Fruit fly (Drosophila melanogaster) whole organism, embryonic: Measurements from ENCODE around the gene Src64B.

ENCODE experiments used
- Awh ChIP-seq: fragments of 200-800 bp; sonication (Bioruptor generic); IDR thresholded peaks from 2 replicates; pipeline ENCODE4, ENCODE4 v1.3.6; 2022; ENCODE audit warnings: missing biosample characterization, missing genetic modification characterization
- Bteb2 ChIP-seq: fragments of 200-800 bp; sonication (Bioruptor generic); optimal IDR thresholded peaks from 2 replicates; lab custom pipeline; 2016; ENCODE audit warnings: missing biosample characterization, missing genetic modification characterization
- CG13296 ChIP-seq: fragments of 200-800 bp; sonication (Bioruptor generic); optimal IDR thresholded peaks from 3 replicates; lab custom pipeline; 2018; ENCODE audit warnings: missing biosample characterization, mild to moderate bottlenecking, missing genetic modification characterization
- CG13894 ChIP-seq: fragments of 200-800 bp; sonication (Bioruptor generic); optimal IDR thresholded peaks from 3 replicates; lab custom pipeline; 2018; ENCODE audit warnings: missing biosample characterization, mild to moderate bottlenecking, missing genetic modification characterization, moderate library complexity
- CG15514 ChIP-seq: fragments of 200-800 bp; sonication (Bioruptor generic); optimal IDR thresholded peaks from 3 replicates; lab custom pipeline; 2017; ENCODE audit warnings: missing biosample characterization, missing genetic modification characterization, mild to moderate bottlenecking, moderate library complexity, missing genetic modification reagents
- CG16863 ChIP-seq: fragments of 200-800 bp; sonication (Bioruptor generic); optimal IDR thresholded peaks from 3 replicates; lab custom pipeline; 2016; ENCODE audit warnings: missing biosample characterization, missing genetic modification characterization
- CG17328 ChIP-seq: fragments of 200-800 bp; sonication (Bioruptor generic); IDR thresholded peaks from 2 replicates; pipeline ENCODE4 v1.3.6; 2022; ENCODE audit warnings: missing biosample characterization, missing genetic modification characterization
- CG2129 ChIP-seq: fragments of 200-800 bp; sonication (Bioruptor generic); IDR thresholded peaks from 2 replicates; pipeline ENCODE4 v1.3.6; 2022; ENCODE audit warnings: missing biosample characterization, missing genetic modification characterization; ENCODE audit not compliant: partially characterized antibody
- CG2199 ChIP-seq: fragments of 200-800 bp; sonication (Bioruptor generic); IDR thresholded peaks from 3 replicates; pipeline ENCODE4 v1.3.6; 2022; ENCODE audit warnings: missing biosample characterization, missing genetic modification characterization
- CG2202 ChIP-seq: fragments of 200-800 bp; sonication (Bioruptor generic); optimal IDR thresholded peaks from 2 replicates; lab custom pipeline; 2018; ENCODE audit warnings: missing biosample characterization, mild to moderate bottlenecking, missing genetic modification characterization
- CG30020 ChIP-seq: fragments of 200-800 bp; optimal IDR thresholded peaks from 2 replicates; lab custom pipeline; 2019; ENCODE audit warnings: missing biosample characterization, mild to moderate bottlenecking, missing genetic modification characterization, moderate library complexity
- CG32772 ChIP-seq: fragments of 200-800 bp; sonication (Bioruptor generic); IDR thresholded peaks from 2 replicates; pipeline ENCODE4 v1.3.6; 2022; ENCODE audit warnings: missing biosample characterization, missing genetic modification characterization
- CG6254 ChIP-seq: fragments of 200-800 bp; sonication (Bioruptor generic); optimal IDR thresholded peaks from 3 replicates; lab custom pipeline; 2017; ENCODE audit warnings: mild to moderate bottlenecking, missing biosample characterization, missing genetic modification reagents, missing genetic modification characterization
- CG7372 ChIP-seq: fragments of 200-800 bp; sonication (Bioruptor generic); IDR thresholded peaks from 2 replicates; pipeline ENCODE4 v1.3.6; 2022; ENCODE audit warnings: missing biosample characterization, missing genetic modification characterization
- CG8388 ChIP-seq: fragments of 200-800 bp; sonication (Bioruptor generic); optimal IDR thresholded peaks from 2 replicates; lab custom pipeline; 2019; ENCODE audit warnings: missing biosample characterization, mild to moderate bottlenecking, missing genetic modification characterization, moderate library complexity
- CG9932 ChIP-seq: fragments of 200-800 bp; sonication (Bioruptor generic); IDR thresholded peaks from 2 replicates; pipeline ENCODE4 v1.3.6; 2022; ENCODE audit warnings: missing biosample characterization, missing genetic modification characterization
- Camta ChIP-seq: fragments of 200-800 bp; sonication (Bioruptor generic); optimal IDR thresholded peaks from 2 replicates; lab custom pipeline; 2016; ENCODE audit warnings: missing biosample characterization, missing genetic modification characterization
- CkIIα-i1 ChIP-seq: fragments of 200-800 bp; sonication (Bioruptor generic); IDR thresholded peaks from 2 replicates; pipeline ENCODE4 v1.3.6; 2022; ENCODE audit warnings: missing biosample characterization, missing genetic modification characterization
- Ets97D ChIP-seq: fragments of 200-800 bp; sonication (Bioruptor generic); optimal IDR thresholded peaks from 3 replicates; lab custom pipeline; 2016; ENCODE audit warnings: missing biosample characterization, missing genetic modification characterization
- Fer1 ChIP-seq: fragments of 200-800 bp; sonication (Bioruptor generic); optimal IDR thresholded peaks from 2 replicates; lab custom pipeline; 2017; ENCODE audit warnings: missing biosample characterization, mild to moderate bottlenecking, missing genetic modification characterization
- HHEX ChIP-seq: fragments of 200-800 bp; sonication (Bioruptor generic); optimal IDR thresholded peaks from 3 replicates; lab custom pipeline; 2017; ENCODE audit warnings: missing biosample characterization, mild to moderate bottlenecking, missing genetic modification characterization, missing genetic modification reagents
- MESR4 ChIP-seq: fragments of 200-800 bp; sonication (Bioruptor generic); optimal IDR thresholded peaks from 2 replicates; lab custom pipeline; 2018; ENCODE audit warnings: missing biosample characterization, mild to moderate bottlenecking, missing genetic modification characterization, moderate library complexity
- MTF-1 ChIP-seq: fragments of 200-800 bp; sonication (Bioruptor generic); optimal IDR thresholded peaks from 2 replicates; lab custom pipeline; 2018; ENCODE audit warnings: missing biosample characterization, mild to moderate bottlenecking, missing genetic modification characterization, borderline replicate concordance
- Oli ChIP-seq: fragments of 200-800 bp; sonication (Bioruptor generic); optimal IDR thresholded peaks from 2 replicates; lab custom pipeline; 2018; ENCODE audit warnings: missing biosample characterization, mild to moderate bottlenecking, missing genetic modification characterization, moderate library complexity
- Optix ChIP-seq: fragments of 200-800 bp; sonication (Bioruptor generic); IDR thresholded peaks from 3 replicates; pipeline ENCODE4 v1.3.6; 2022; ENCODE audit warnings: missing biosample characterization, missing genetic modification characterization
- Ptx1 ChIP-seq: fragments of 200-800 bp; sonication (Bioruptor generic); IDR thresholded peaks from 2 replicates; pipeline ENCODE4 v1.3.6; 2022; ENCODE audit warnings: missing biosample characterization, missing genetic modification characterization
- Usf ChIP-seq: fragments of 200-800 bp; sonication (Bioruptor generic); optimal IDR thresholded peaks from 2 replicates; lab custom pipeline; 2017; ENCODE audit warnings: missing genotype, missing biosample characterization, missing genetic modification characterization
- abd-A ChIP-seq: fragments of 200-800 bp; sonication (Bioruptor generic); optimal IDR thresholded peaks from 3 replicates; lab custom pipeline; 2019; ENCODE audit warnings: missing biosample characterization, mild to moderate bottlenecking, missing genetic modification characterization, moderate library complexity
- bowl ChIP-seq: fragments of 200-800 bp; sonication (Bioruptor generic); IDR thresholded peaks from 2 replicates; pipeline ENCODE4 v1.3.6; 2022; ENCODE audit warnings: missing biosample characterization, missing genetic modification characterization
- bsh ChIP-seq, 2 experiments: fragments of 200-800 bp; sonication (Bioruptor generic); optimal IDR thresholded peaks; 2 replicates each; lab custom pipeline; 2017 to 2018; ENCODE audit warnings: mild to moderate bottlenecking in 2 of 2, missing biosample characterization in 2 of 2, missing genetic modification characterization in 2 of 2, moderate library complexity in 1 of 2
- ci ChIP-seq: fragments of 200-800 bp; sonication (Bioruptor generic); IDR thresholded peaks from 3 replicates; pipeline ENCODE4 v1.3.6; 2022; ENCODE audit warnings: missing biosample characterization, missing genetic modification characterization
- dan ChIP-seq: fragments of 200-800 bp; sonication (Bioruptor generic); IDR thresholded peaks from 2 replicates; pipeline ENCODE4 v1.3.6; 2022; ENCODE audit warnings: missing biosample characterization, missing genetic modification characterization
- dmrt99B ChIP-seq: fragments of 200-800 bp; sonication (Bioruptor generic); optimal IDR thresholded peaks from 2 replicates; lab custom pipeline; 2018; ENCODE audit warnings: missing biosample characterization, mild to moderate bottlenecking, missing genetic modification characterization, moderate library complexity
- eve ChIP-seq, 2 experiments: fragments of >200 bp; optimal IDR thresholded peaks; 2 replicates each; lab custom pipeline; 2017; ENCODE audit warnings: missing biosample characterization in 2 of 2, missing genetic modification characterization in 2 of 2
- ewg ChIP-seq: fragments of 200-800 bp; sonication (Bioruptor generic); optimal IDR thresholded peaks from 3 replicates; lab custom pipeline; 2017; ENCODE audit warnings: mild to moderate bottlenecking, missing biosample characterization, missing genetic modification reagents, missing genetic modification characterization
- fru ChIP-seq: fragments of >200 bp; optimal IDR thresholded peaks from 2 replicates; lab custom pipeline; 2017
- ftz-f1 ChIP-seq: fragments of 200-800 bp; sonication (Bioruptor generic); optimal IDR thresholded peaks from 2 replicates; lab custom pipeline; 2016; ENCODE audit warnings: missing biosample characterization, missing genetic modification characterization
- lov ChIP-seq, 2 experiments: fragments of 200-800 bp in 1 of 2; fragments of >200 bp in 1 of 2; sonication (Bioruptor generic) in 1 of 2; IDR thresholded peaks in 1 of 2; optimal IDR thresholded peaks in 1 of 2; 2 replicates in 1 of 2; 3 replicates in 1 of 2; pipeline versions ENCODE4 v1.3.6 to Lab custom; 2017 to 2022; ENCODE audit warnings: missing biosample characterization in 1 of 2, missing genetic modification characterization in 1 of 2
- mirr ChIP-seq: fragments of 200-800 bp; sonication (Bioruptor generic); optimal IDR thresholded peaks from 3 replicates; lab custom pipeline; 2018; ENCODE audit warnings: missing biosample characterization, mild to moderate bottlenecking, missing genetic modification characterization
- phol ChIP-seq: fragments of 200-800 bp; sonication (Bioruptor generic); optimal IDR thresholded peaks from 3 replicates; lab custom pipeline; 2018; ENCODE audit warnings: missing biosample characterization, mild to moderate bottlenecking, missing genetic modification characterization, moderate library complexity
- ro ChIP-seq: fragments of 200-800 bp; sonication (Bioruptor generic); IDR thresholded peaks from 2 replicates; pipeline ENCODE4 v1.3.6; 2022; ENCODE audit warnings: missing biosample characterization, missing genetic modification characterization
- salm ChIP-seq: fragments of 200-800 bp; sonication (Bioruptor generic); optimal IDR thresholded peaks from 2 replicates; lab custom pipeline; 2018; ENCODE audit warnings: missing biosample characterization, mild to moderate bottlenecking, missing genetic modification characterization
- sob ChIP-seq: fragments of 200-800 bp; sonication (Bioruptor generic); IDR thresholded peaks from 2 replicates; pipeline ENCODE4 v1.3.6; 2022; ENCODE audit warnings: missing biosample characterization, missing genetic modification characterization
- sug ChIP-seq: fragments of 200-800 bp; optimal IDR thresholded peaks from 2 replicates; lab custom pipeline; 2019; ENCODE audit warnings: missing biosample characterization, mild to moderate bottlenecking, missing genetic modification characterization, moderate library complexity
- tin ChIP-seq: fragments of 200-800 bp; sonication (Bioruptor generic); optimal IDR thresholded peaks from 3 replicates; lab custom pipeline; 2016; ENCODE audit warnings: missing biosample characterization, missing genetic modification characterization
- tll ChIP-seq, 2 experiments: fragments of 200-800 bp in 1 of 2; fragments of >200 bp in 1 of 2; sonication (Bioruptor generic) in 1 of 2; optimal IDR thresholded peaks; 2 replicates each; lab custom pipeline; 2017 to 2019; ENCODE audit warnings: missing biosample characterization in 2 of 2, missing genetic modification characterization in 2 of 2, mild to moderate bottlenecking in 1 of 2, moderate library complexity in 1 of 2
- trem ChIP-seq: fragments of 200-800 bp; optimal IDR thresholded peaks from 3 replicates; lab custom pipeline; 2019; ENCODE audit warnings: missing biosample characterization, mild to moderate bottlenecking, missing genetic modification characterization, moderate library complexity
- ttk ChIP-seq: fragments of 200-800 bp; sonication (Bioruptor generic); IDR thresholded peaks from 2 replicates; pipeline ENCODE4 v2.1.2; 2022; ENCODE audit warnings: missing biosample characterization, missing genetic modification characterization
- vvl ChIP-seq: fragments of 200-800 bp; sonication (Bioruptor generic); IDR thresholded peaks from 2 replicates; pipeline ENCODE4 v1.3.6; 2022; ENCODE audit warnings: missing biosample characterization, missing genetic modification characterization
- zfh1 ChIP-seq: fragments of 200-800 bp; sonication (Bioruptor generic); IDR thresholded peaks from 3 replicates; pipeline ENCODE4 v1.3.6; 2022; ENCODE audit warnings: missing biosample characterization, missing genetic modification characterization

Gene Src64B

DNA sequence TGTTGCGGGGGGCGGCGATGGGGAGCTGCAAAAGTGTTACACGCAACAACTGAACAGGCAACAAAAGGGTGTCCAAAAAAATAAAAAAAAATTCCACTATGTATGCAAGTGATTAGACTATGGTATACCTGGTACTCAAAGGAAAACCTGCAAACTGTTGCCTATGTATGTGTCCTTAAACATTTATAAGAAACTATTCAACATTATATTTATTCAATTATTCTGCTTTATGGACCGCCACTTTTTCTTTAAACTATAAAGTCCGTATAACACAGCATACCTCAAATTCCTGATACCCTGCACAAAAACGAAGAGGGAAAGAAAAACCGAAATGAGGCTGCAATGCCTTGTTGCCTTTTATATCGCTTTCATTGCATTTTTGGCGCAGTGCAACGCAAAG lies 18.3 kb downstream of the Src64B start (continued):
- TF ChIP-seq ewg (GFP tag; lab: Kevin White, UChicago): peak; percentile 36
- TF ChIP-seq CG13894: no peak
- TF ChIP-seq CG30020 (tag; lab: Kevin White, UChicago): no peak
- TF ChIP-seq CG17328: 0 out of 2 replicates have a peak, but pooled peaks have one; percentile 55
- no peak for TF ChIP-seq sug (tag; lab: Kevin White, UChicago)
- no peak for TF ChIP-seq CG15514 (GFP tag; lab: Kevin White, UChicago)
- TF ChIP-seq vvl (GFP tag; lab: Robert Waterston, UW): peak; percentile 80
- no peak for TF ChIP-seq MESR4 (GFP tag; lab: Kevin White, UChicago)
- TF ChIP-seq Camta (GFP tag; lab: Kevin White, UChicago): peak; percentile 5
- peak; percentile 71 for TF ChIP-seq CG32772 (GFP tag; lab: Robert Waterston, UW)
- TF ChIP-seq tin: peak; percentile 38
- TF ChIP-seq CG9932 (GFP tag; lab: Robert Waterston, UW): no peak
- peak; percentile 73 for TF ChIP-seq ttk (GFP tag; lab: Robert Waterston, UW)
- TF ChIP-seq bowl: 0 out of 2 replicates have a peak, but pooled peaks have one; percentile 24
- TF ChIP-seq ro (GFP tag; lab: Robert Waterston, UW): peak; percentile 36; the same call in 1 of the 2 replicates
- peak; percentile 77 for TF ChIP-seq dmrt99B (tag; lab: Kevin White, UChicago)
- TF ChIP-seq CkIIα-i1 (GFP tag; lab: Robert Waterston, UW): no peak
- TF ChIP-seq phol (tag; lab: Kevin White, UChicago): peak; percentile 77
- TF ChIP-seq ci: peak; percentile 61; the same call in 2 of the 3 replicates
- peak; percentile 56 for TF ChIP-seq Oli (tag; lab: Kevin White, UChicago)
- TF ChIP-seq CG2129 (GFP tag; lab: Robert Waterston, UW): no peak
- TF ChIP-seq HHEX (GFP tag; lab: Kevin White, UChicago): peak; percentile 36
- no peak for TF ChIP-seq fru (lab: Kevin White, UChicago)
- TF ChIP-seq lov (optimal IDR thresholded peaks at IDR 0.05; lab: Kevin White, UChicago): no peak
- TF ChIP-seq lov (GFP tag; IDR thresholded peaks at IDR 0.05; lab: Robert Waterston, UW): 0 out of 3 replicates have a peak, but pooled peaks have one; percentile 57
- peak; percentile 26; the same call in 1 of the 2 replicates for TF ChIP-seq sob (GFP tag; lab: Robert Waterston, UW)
- 0 out of 3 replicates have a peak, but pooled peaks have one; percentile 39 for TF ChIP-seq CG2199
- peak; percentile 45 for TF ChIP-seq CG8388 (GFP tag; lab: Kevin White, UChicago)
- TF ChIP-seq Optix (GFP tag; lab: Robert Waterston, UW): 0 out of 3 replicates have a peak, but pooled peaks have one; percentile 39
- TF ChIP-seq MTF-1: no peak
- peak; percentile 72 for TF ChIP-seq Awh (GFP tag; lab: Robert Waterston, UW)
- no peak for TF ChIP-seq abd-A (tag; lab: Kevin White, UChicago)
- TF ChIP-seq CG7372 (GFP tag; lab: Robert Waterston, UW): 0 out of 2 replicates have a peak, but pooled peaks have one; percentile 39
- no peak for TF ChIP-seq CG16863 (GFP tag; lab: Kevin White, UChicago)
- no peak for TF ChIP-seq tll (GFP tag; optimal IDR thresholded peaks at IDR 0.05; lab: Kevin White, UChicago)
- peak; percentile 76 for TF ChIP-seq Ptx1
- TF ChIP-seq CG13296 (GFP tag; lab: Kevin White, UChicago): no peak
- TF ChIP-seq dan (GFP tag; lab: Robert Waterston, UW): no peak
- no peak for TF ChIP-seq eve (GFP tag; optimal IDR thresholded peaks at IDR 0.05; lab: Kevin White, UChicago)
- TF ChIP-seq Bteb2: no peak
- TF ChIP-seq ftz-f1 (GFP tag; lab: Kevin White, UChicago): no peak
- TF ChIP-seq zfh1 (GFP tag; lab: Robert Waterston, UW): peak; percentile 85
- TF ChIP-seq CG2202 (tag; lab: Kevin White, UChicago): peak; percentile 38
- TF ChIP-seq salm (tag; lab: Kevin White, UChicago): no peak
- TF ChIP-seq bsh (GFP tag; optimal IDR thresholded peaks at IDR 0.05; lab: Kevin White, UChicago): peak in 1 of 2 experiments; percentile 76
- TF ChIP-seq trem: peak; percentile 39
- no peak for TF ChIP-seq Usf (GFP tag; lab: Kevin White, UChicago)
- TF ChIP-seq CG6254 (GFP tag; lab: Kevin White, UChicago): peak; percentile 48
- TF ChIP-seq Fer1 (GFP tag; lab: Kevin White, UChicago): no peak
- no peak for TF ChIP-seq mirr (GFP tag; lab: Kevin White, UChicago)
- no peak for TF ChIP-seq Ets97D
